Fruit fly (Drosophila melanogaster): ENCODE data around the gene CG31626.

- TF ChIP-seq h (optimal IDR thresholded peaks at IDR 0.05) (no peak), ttk (optimal IDR thresholded peaks at IDR 0.05) (no peak), psq (optimal IDR thresholded peaks at IDR 0.05) (no peak)
Observed at dm6 chr2L:21247967-21248366, 11.4 kb upstream of the CG31626 start.
